Worm (Caenorhabditis elegans) whole organism, mixed stage, embryonic: ENCODE results near the gene set-5.

Experiments
- M03D4.4 ChIP-seq: sonication (generic microtip); optimal IDR thresholded peaks from 2 replicates; lab custom pipeline; 2017; ENCODE audit warnings: mild to moderate bottlenecking, missing genetic modification characterization, missing compliant biosample characterization
- blmp-1 ChIP-seq: fragments of 150-350 bp; optimal IDR thresholded peaks from 2 replicates; lab custom pipeline; 2014; ENCODE audit warnings: missing biosample characterization, missing genetic modification characterization
- ceh-39 ChIP-seq: fragments of 150-350 bp; optimal IDR thresholded peaks from 2 replicates; lab custom pipeline; 2014; ENCODE audit warnings: missing biosample characterization, missing genetic modification characterization
- ceh-43 ChIP-seq: fragments of 200-800 bp; sonication (Bioruptor generic); optimal IDR thresholded peaks from 2 replicates; lab custom pipeline; 2018; ENCODE audit warnings: mild to moderate bottlenecking, missing genetic modification characterization, moderate library complexity, missing compliant biosample characterization
- ceh-83 ChIP-seq: fragments of 200-800 bp; sonication (Bioruptor generic); optimal IDR thresholded peaks from 2 replicates; lab custom pipeline; 2018; ENCODE audit warnings: mild to moderate bottlenecking, missing genetic modification characterization, missing compliant biosample characterization
- ces-1 ChIP-seq: fragments of 150-350 bp; optimal IDR thresholded peaks from 2 replicates; lab custom pipeline; 2014; ENCODE audit warnings: missing biosample characterization, missing genetic modification reagents, missing genetic modification characterization
- cnd-1 ChIP-seq: fragments of 200-800 bp; sonication (Bioruptor generic); optimal IDR thresholded peaks from 2 replicates; lab custom pipeline; 2018; ENCODE audit warnings: mild to moderate bottlenecking, missing genetic modification characterization, missing compliant biosample characterization
- drap-1 ChIP-seq: fragments of 200-800 bp; sonication (Bioruptor generic); optimal IDR thresholded peaks from 3 replicates; lab custom pipeline; 2018; ENCODE audit warnings: mild to moderate bottlenecking, missing genetic modification characterization, missing compliant biosample characterization
- elt-1 ChIP-seq: sonication (generic microtip); optimal IDR thresholded peaks from 2 replicates; lab custom pipeline; 2017; ENCODE audit warnings: missing genetic modification characterization, mild to moderate bottlenecking, missing compliant biosample characterization, antibody characterized with exemption, moderate library complexity, borderline replicate concordance; ENCODE audit not compliant: insufficient read depth
- elt-3 ChIP-seq: fragments of 150-350 bp; optimal IDR thresholded peaks from 2 replicates; lab custom pipeline; 2014; ENCODE audit warnings: missing biosample characterization, missing genetic modification characterization
- flh-1 ChIP-seq: fragments of 200-800 bp; sonication (Bioruptor generic); optimal IDR thresholded peaks from 2 replicates; lab custom pipeline; 2018; ENCODE audit warnings: mild to moderate bottlenecking, missing genetic modification characterization, moderate library complexity, missing compliant biosample characterization
- ham-2 ChIP-seq: fragments of 200-800 bp; sonication (Bioruptor generic); optimal IDR thresholded peaks from 2 replicates; lab custom pipeline; 2018; ENCODE audit warnings: mild to moderate bottlenecking, missing genetic modification characterization, missing compliant biosample characterization
- hlh-1 ChIP-seq: fragments of 150-350 bp; optimal IDR thresholded peaks from 2 replicates; lab custom pipeline; 2014; ENCODE audit warnings: missing biosample characterization, missing genetic modification reagents, missing genetic modification characterization
- lin-13 ChIP-seq: fragments of 150-350 bp; optimal IDR thresholded peaks from 2 replicates; lab custom pipeline; 2014; ENCODE audit warnings: missing biosample characterization, missing genetic modification characterization
- lin-32 ChIP-seq: fragments of 200-800 bp; sonication (Bioruptor generic); optimal IDR thresholded peaks from 2 replicates; lab custom pipeline; 2018; ENCODE audit warnings: mild to moderate bottlenecking, missing genetic modification characterization, missing compliant biosample characterization
- lsy-2 ChIP-seq: fragments of 150-350 bp; optimal IDR thresholded peaks from 2 replicates; lab custom pipeline; 2014; ENCODE audit warnings: missing biosample characterization, missing genetic modification characterization
- mab-5 ChIP-seq: fragments of 150-350 bp; optimal IDR thresholded peaks from 2 replicates; lab custom pipeline; 2014; ENCODE audit warnings: missing biosample characterization, missing genetic modification characterization
- mep-1 ChIP-seq: fragments of 150-350 bp; optimal IDR thresholded peaks from 2 replicates; lab custom pipeline; 2017; ENCODE audit warnings: missing biosample characterization, missing genetic modification reagents, missing genetic modification characterization, inconsistent platforms
- nhr-12 ChIP-seq: fragments of 150-350 bp; optimal IDR thresholded peaks from 2 replicates; lab custom pipeline; 2014; ENCODE audit warnings: missing biosample characterization, missing genetic modification characterization
- nhr-2 ChIP-seq: fragments of 150-350 bp; optimal IDR thresholded peaks from 2 replicates; lab custom pipeline; 2014; ENCODE audit warnings: missing biosample characterization, missing genetic modification characterization
- nhr-237 ChIP-seq: fragments of 150-350 bp; optimal IDR thresholded peaks from 2 replicates; lab custom pipeline; 2014; ENCODE audit warnings: missing biosample characterization, missing genetic modification characterization
- nhr-28 ChIP-seq: fragments of 150-350 bp; optimal IDR thresholded peaks from 2 replicates; lab custom pipeline; 2014; ENCODE audit warnings: missing biosample characterization, missing genetic modification characterization
- nhr-76 ChIP-seq: sonication (generic microtip); optimal IDR thresholded peaks from 2 replicates; lab custom pipeline; 2017; ENCODE audit warnings: missing biosample characterization, missing genetic modification characterization
- pha-4 ChIP-seq: fragments of 150-350 bp; optimal IDR thresholded peaks from 2 replicates; lab custom pipeline; 2018; ENCODE audit warnings: missing biosample characterization, missing genetic modification reagents, missing genetic modification characterization
- sem-2 ChIP-seq: fragments of 200-800 bp; sonication (Bioruptor generic); optimal IDR thresholded peaks from 2 replicates; lab custom pipeline; 2018; ENCODE audit warnings: mild to moderate bottlenecking, missing genetic modification characterization, missing compliant biosample characterization
- sptf-1 ChIP-seq: sonication (generic microtip); optimal IDR thresholded peaks from 2 replicates; lab custom pipeline; 2017; ENCODE audit warnings: mild to moderate bottlenecking, missing genetic modification characterization, moderate library complexity, missing compliant biosample characterization
- tbx-8 ChIP-seq: fragments of 200-800 bp; sonication (Bioruptor generic); optimal IDR thresholded peaks from 2 replicates; lab custom pipeline; 2018; ENCODE audit warnings: mild to moderate bottlenecking, missing genetic modification characterization, moderate library complexity, missing compliant biosample characterization
- unc-120 ChIP-seq: sonication (generic microtip); optimal IDR thresholded peaks from 2 replicates; lab custom pipeline; 2017; ENCODE audit warnings: missing genetic modification characterization, missing compliant biosample characterization; ENCODE audit not compliant: poor library complexity, severe bottlenecking
- unc-62 ChIP-seq: fragments of 150-350 bp; optimal IDR thresholded peaks from 2 replicates; lab custom pipeline; 2014; ENCODE audit warnings: missing biosample characterization, missing genetic modification reagents, missing genetic modification characterization
- zip-8 ChIP-seq: fragments of 150-350 bp; optimal IDR thresholded peaks from 2 replicates; lab custom pipeline; 2014; ENCODE audit warnings: missing biosample characterization, missing genetic modification characterization
- ztf-11 ChIP-seq: fragments of 150-350 bp; optimal IDR thresholded peaks from 2 replicates; lab custom pipeline; 2014; ENCODE audit warnings: missing biosample characterization, missing genetic modification characterization

set-5 gene

DNA sequence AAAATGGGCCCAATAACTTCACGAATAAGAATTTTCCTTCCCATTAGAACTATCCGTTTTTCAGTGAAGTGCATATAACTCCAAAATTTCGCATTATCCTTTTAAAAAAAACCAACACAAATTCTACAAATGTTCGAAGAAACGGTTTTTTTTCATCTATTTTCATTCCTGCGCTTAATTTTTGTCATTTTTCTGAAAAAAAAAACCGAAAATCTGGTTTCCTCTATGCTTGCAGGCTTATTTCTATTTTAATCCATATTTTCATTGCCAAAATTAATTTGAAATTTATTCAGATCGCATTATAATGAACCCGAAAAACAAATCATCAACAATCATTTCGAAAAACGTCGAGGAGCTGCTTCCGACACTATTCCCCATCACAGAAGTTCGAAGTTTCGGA lies at the start of gene set-5:
TSS of gene set-5 (plus strand) at position 301 of the 400 bp plus-strand sequence.
- TF ChIP-seq drap-1 (GFP tag; lab: Kevin White, UChicago), result no peak
- TF ChIP-seq blmp-1 (tag; lab: Kevin White, UChicago), result no peak
- TF ChIP-seq M03D4.4 (tag; lab: Kevin White, UChicago), result no peak
- TF ChIP-seq ceh-43 (GFP tag; lab: Kevin White, UChicago), result no peak
- no peak for TF ChIP-seq ces-1
- no peak for TF ChIP-seq ham-2 (GFP tag; lab: Kevin White, UChicago)
- no peak for TF ChIP-seq unc-120 (tag; lab: Kevin White, UChicago)
- TF ChIP-seq nhr-2, result no peak
- no peak for TF ChIP-seq sem-2 (GFP tag; lab: Kevin White, UChicago)
- TF ChIP-seq ztf-11, result no peak
- no peak for TF ChIP-seq zip-8 (tag; lab: Kevin White, UChicago)
- no peak for TF ChIP-seq tbx-8 (GFP tag; lab: Kevin White, UChicago)
- TF ChIP-seq mab-5 (tag; lab: Kevin White, UChicago), result no peak
- no peak for TF ChIP-seq nhr-12 (tag; lab: Kevin White, UChicago)

ce11 chrV:14649929-14650328 lies 48.8 kb upstream of the set-5 start:
- TF ChIP-seq nhr-28 (tag; lab: Kevin White, UChicago), result no peak
- TF ChIP-seq cnd-1 (tag; lab: Kevin White, UChicago), result peak; percentile 43
- TF ChIP-seq ceh-43 (GFP tag; lab: Kevin White, UChicago), result no peak
- TF ChIP-seq flh-1, result no peak
- TF ChIP-seq hlh-1 (tag; lab: Kevin White, UChicago), result peak; percentile 17
- no peak for TF ChIP-seq mep-1 (tag; lab: Kevin White, UChicago)
- peak; percentile 25 for TF ChIP-seq ces-1

ce11 chrV:14650631-14651030 lies 48.1 kb upstream of the set-5 start:
- TF ChIP-seq ztf-11 (no peak), unc-62 (GFP tag; lab: Kevin White, UChicago) (peak; percentile 36), ces-1 (peak; percentile 84), cnd-1 (tag; lab: Kevin White, UChicago) (peak; percentile 45), nhr-28 (tag; lab: Kevin White, UChicago) (no peak), nhr-76 (tag; lab: Kevin White, UChicago) (no peak), mab-5 (tag; lab: Kevin White, UChicago) (no peak), nhr-237 (no peak)

DNA sequence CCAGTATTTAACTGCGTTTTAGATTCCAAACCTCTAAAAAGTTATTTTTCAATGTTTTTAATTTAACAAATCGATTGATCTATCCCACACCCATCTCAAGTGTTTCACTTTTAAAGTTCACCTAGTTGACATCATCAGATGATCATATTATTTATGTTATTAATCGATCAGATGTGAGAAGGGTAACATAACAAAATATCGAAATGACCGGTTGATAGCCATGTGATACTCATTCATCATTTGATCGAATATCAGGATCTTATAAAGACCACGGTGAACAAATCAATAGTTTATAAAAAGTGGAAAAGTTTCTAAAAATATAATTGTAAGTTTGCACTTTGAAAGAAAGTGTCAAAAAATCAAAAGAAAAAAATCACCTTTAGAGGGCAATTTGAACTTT lies 43.1 kb upstream of the set-5 start:
- TF ChIP-seq unc-62 (GFP tag; lab: Kevin White, UChicago) (no peak), hlh-1 (tag; lab: Kevin White, UChicago) (no peak), tbx-8 (GFP tag; lab: Kevin White, UChicago) (no peak), lin-13 (tag; lab: Kevin White, UChicago) (no peak), mep-1 (tag; lab: Kevin White, UChicago) (no peak), pha-4 (no peak)

DNA sequence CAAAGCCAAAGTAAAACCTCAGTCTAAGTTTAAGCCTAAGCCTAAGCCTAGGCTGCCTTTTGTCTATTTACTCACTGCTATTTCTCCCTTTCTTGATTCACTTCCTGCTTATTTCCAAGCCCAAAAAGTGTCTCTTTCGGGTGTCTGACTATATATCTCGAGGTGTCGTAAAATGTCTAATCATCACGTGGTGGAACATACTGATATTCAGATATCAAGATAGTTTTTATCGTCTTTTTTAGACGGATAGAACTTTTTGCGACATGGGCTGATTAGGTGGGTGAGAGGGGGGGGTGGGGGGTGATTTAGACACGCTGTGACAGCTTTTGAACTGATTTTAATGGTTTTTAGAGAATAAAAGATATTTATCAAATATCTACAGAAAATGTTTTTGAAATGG lies 41.8 kb upstream of the set-5 start:
- TF ChIP-seq nhr-12 (tag; lab: Kevin White, UChicago) (no peak), ceh-39 (no peak), pha-4 (no peak), flh-1 (no peak), zip-8 (tag; lab: Kevin White, UChicago) (no peak), ham-2 (GFP tag; lab: Kevin White, UChicago) (no peak), sptf-1 (no peak), lsy-2 (tag; lab: Kevin White, UChicago) (no peak), nhr-2 (no peak), cnd-1 (tag; lab: Kevin White, UChicago) (no peak), lin-32 (no peak)

- no peak for TF ChIP-seq M03D4.4 (tag; lab: Kevin White, UChicago)
- TF ChIP-seq nhr-76 (tag; lab: Kevin White, UChicago), result no peak
- no peak for TF ChIP-seq sptf-1
- no peak for TF ChIP-seq zip-8 (tag; lab: Kevin White, UChicago)
- TF ChIP-seq ces-1, result no peak
- no peak for TF ChIP-seq ceh-83 (GFP tag; lab: Kevin White, UChicago)
- no peak for TF ChIP-seq mab-5 (tag; lab: Kevin White, UChicago)
- no peak for TF ChIP-seq ztf-11
- no peak for TF ChIP-seq cnd-1 (tag; lab: Kevin White, UChicago)
- TF ChIP-seq pha-4, result no peak
- no peak for TF ChIP-seq elt-1 (tag; lab: Kevin White, UChicago)
- no peak for TF ChIP-seq lsy-2 (tag; lab: Kevin White, UChicago)
- TF ChIP-seq flh-1, result no peak
- TF ChIP-seq drap-1 (GFP tag; lab: Kevin White, UChicago), result no peak
- TF ChIP-seq unc-62 (GFP tag; lab: Kevin White, UChicago), result no peak
- TF ChIP-seq elt-3, result no peak
- TF ChIP-seq mep-1 (tag; lab: Kevin White, UChicago), result no peak
- TF ChIP-seq lin-13 (tag; lab: Kevin White, UChicago), result no peak
- TF ChIP-seq unc-120 (tag; lab: Kevin White, UChicago), result no peak
These were observed 40.6 kb upstream of the set-5 start, which contains the start of gene slc-25A29 for ce11 chrV:14658131-14658530. TSS of gene slc-25A29 (minus strand) at chrV:14658175.
